Worm (Caenorhabditis elegans) whole organism, young adult: ENCODE measurements around the gene nhr-159.

Experiments
- F37B4.10 ChIP-seq: fragments of 200-800 bp; sonication (Bioruptor generic); IDR thresholded peaks from 2 replicates; pipeline ENCODE4 v1.3.6; 2022; ENCODE audit warnings: missing genetic modification characterization, missing compliant biosample characterization
- F39B2.1 ChIP-seq: fragments of 200-800 bp; sonication (Bioruptor generic); IDR thresholded peaks from 2 replicates; pipeline ENCODE4 v1.3.6; 2022; ENCODE audit warnings: missing genetic modification reagents, missing genetic modification characterization, missing compliant biosample characterization
- ama-1 ChIP-seq, 3 experiments: fragments of 150-350 bp in 1 of 3; sonication (generic microtip) in 2 of 3; optimal IDR thresholded peaks; 2 replicates each; lab custom pipeline; 2014 to 2018; ENCODE audit warnings: missing biosample characterization in 2 of 3, missing genetic modification characterization in 2 of 3, missing genetic modification reagents in 2 of 3
- ceh-79 ChIP-seq: sonication (generic microtip); optimal IDR thresholded peaks from 2 replicates; lab custom pipeline; 2017; ENCODE audit warnings: mild to moderate bottlenecking, missing genetic modification characterization, missing compliant biosample characterization
- chd-7 ChIP-seq: sonication (generic microtip); optimal IDR thresholded peaks from 2 replicates; lab custom pipeline; 2016; ENCODE audit warnings: mild to moderate bottlenecking, missing genetic modification characterization, moderate library complexity, missing compliant biosample characterization
- egl-18 ChIP-seq: fragments of 200-800 bp; sonication (Bioruptor generic); IDR thresholded peaks from 2 replicates; pipeline ENCODE4 v1.3.6; 2022; ENCODE audit warnings: missing genetic modification reagents, missing genetic modification characterization, missing compliant biosample characterization
- hsf-1 ChIP-seq: fragments of 200-800 bp; sonication (Bioruptor generic); IDR thresholded peaks from 2 replicates; pipeline ENCODE4 v1.3.6; 2022; ENCODE audit warnings: missing genetic modification reagents, missing genetic modification characterization, missing compliant biosample characterization
- mes-4 ChIP-seq: sonication (generic microtip); optimal IDR thresholded peaks from 2 replicates; lab custom pipeline; 2016; ENCODE audit warnings: missing genotype, missing genetic modification characterization, missing compliant biosample characterization
- nhr-120 ChIP-seq: fragments of 200-800 bp; sonication (Bioruptor generic); IDR thresholded peaks from 2 replicates; pipeline ENCODE4 v1.3.6; 2022; ENCODE audit warnings: missing genetic modification characterization, missing compliant biosample characterization
- snpc-3.4 ChIP-seq: sonication (generic microtip); optimal IDR thresholded peaks from 2 replicates; lab custom pipeline; 2017; ENCODE audit warnings: missing genetic modification characterization, mild to moderate bottlenecking, missing compliant biosample characterization, antibody characterized with exemption, moderate library complexity, missing genotype, missing genetic modification reagents
- ztf-26 ChIP-seq: sonication (generic microtip); optimal IDR thresholded peaks from 2 replicates; lab custom pipeline; 2017; ENCODE audit warnings: missing genetic modification characterization, missing compliant biosample characterization

DNA sequence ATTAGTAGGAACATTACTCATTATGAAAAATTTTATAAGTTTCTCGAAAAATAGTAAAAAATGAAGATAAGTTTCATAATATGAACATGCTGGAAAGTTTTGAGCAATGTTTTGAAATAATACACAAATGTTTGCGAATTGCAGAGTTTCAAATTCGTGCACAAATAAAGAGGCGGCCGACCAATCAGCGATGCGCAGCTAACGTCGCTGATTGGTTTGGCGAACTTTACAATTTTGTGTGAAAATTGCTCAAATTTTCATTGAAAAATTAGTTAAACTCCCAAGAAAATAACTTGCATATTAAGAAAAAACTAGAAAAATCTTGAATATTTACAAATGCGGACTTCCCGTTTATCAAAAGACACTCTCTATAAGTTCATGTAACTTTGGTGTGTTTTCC, 45.5 kb downstream of the nhr-159 start:
- TF ChIP-seq F39B2.1 (GFP tag; lab: Robert Waterston, UW) (no peak), chd-7 (tag; lab: Kevin White, UChicago) (no peak), snpc-3.4 (tag; lab: Kevin White, UChicago) (no peak), nhr-120 (no peak), ztf-26 (tag; lab: Kevin White, UChicago) (no peak), hsf-1 (no peak), ceh-79 (tag; lab: Kevin White, UChicago) (no peak), mes-4 (tag; lab: Kevin White, UChicago) (no peak), F37B4.10 (no peak), ama-1 (optimal IDR thresholded peaks at IDR 0.05; lab: Kevin White, UChicago) (no peak), ama-1 (GFP tag; optimal IDR thresholded peaks at IDR 0.05; lab: Kevin White, UChicago) (no peak), egl-18 (GFP tag; lab: Robert Waterston, UW) (no peak)
